Fruit fly (Drosophila melanogaster): ENCODE results near the gene CG12517.
A peak's percentile ranks its signal among the peaks of the same experiment; 100 is the strongest.

CG12517 gene

DNA sequence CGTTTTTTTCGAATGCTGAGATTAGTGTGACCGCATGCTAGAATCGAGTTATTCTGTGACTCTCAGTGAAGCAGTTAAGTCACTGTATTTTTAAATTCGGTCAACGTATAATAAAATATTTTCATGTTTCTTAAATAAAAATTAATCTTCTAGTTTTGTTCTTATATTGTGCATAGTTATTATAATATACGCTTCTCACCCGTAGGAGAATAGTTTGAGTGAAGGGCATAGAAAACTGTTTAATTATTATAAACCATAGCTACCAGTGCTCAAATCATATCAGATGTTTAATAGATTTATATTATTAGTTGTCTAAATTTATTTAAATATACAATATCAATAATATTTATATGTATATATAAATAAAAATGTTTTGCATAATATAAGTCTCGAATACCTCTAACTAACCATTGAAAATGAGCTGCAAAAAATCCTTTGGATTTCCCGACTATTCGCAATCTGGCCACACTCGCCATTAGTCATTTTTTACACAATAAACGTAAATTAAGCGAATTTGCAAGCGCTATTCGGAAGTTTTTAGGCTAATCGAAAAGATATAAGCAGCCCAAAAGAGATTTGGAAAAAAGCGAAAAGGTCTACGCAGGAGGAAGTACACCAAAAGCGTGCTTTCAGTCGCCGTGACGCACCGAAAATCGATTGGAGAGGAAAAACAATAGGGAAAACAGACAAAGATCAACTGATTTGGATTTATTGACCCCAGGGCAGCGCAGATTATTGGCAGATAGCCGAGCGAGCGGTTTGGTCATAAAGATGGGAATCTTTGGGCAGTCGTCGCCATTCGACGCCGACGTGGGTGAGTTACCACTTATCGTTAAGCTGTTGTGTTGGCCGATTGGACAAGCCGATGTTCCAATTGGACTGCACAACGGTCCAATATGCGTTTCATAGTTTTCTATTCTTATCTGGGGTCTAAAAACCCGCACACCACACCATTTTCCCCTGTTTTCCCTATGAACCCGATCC lies 11.6 kb upstream of the CG12517 start, which contains the start of the genes aurB and Stam (continued):
- TF ChIP-seq Sin3A (optimal IDR thresholded peaks at IDR 0.05) (peak; percentile 11), CG5180 (GFP tag; optimal IDR thresholded peaks at IDR 0.05) (no peak), da (GFP tag; optimal IDR thresholded peaks at IDR 0.05) (no peak), dpn (GFP tag; optimal IDR thresholded peaks at IDR 0.05) (peak in 1 of 2 experiments; percentile 43), pros (GFP tag; optimal IDR thresholded peaks at IDR 0.05) (no peak), pzg (GFP tag; optimal IDR thresholded peaks at IDR 0.05) (peak; percentile 30), CG6175 (GFP tag; IDR thresholded peaks at IDR 0.05) (no peak), CG15479 (GFP tag; optimal IDR thresholded peaks at IDR 0.05) (no peak), NC2β (GFP tag; optimal IDR thresholded peaks at IDR 0.05) (no peak), CG13296 (GFP tag; optimal IDR thresholded peaks at IDR 0.05) (peak; percentile 64), pita (GFP tag; optimal IDR thresholded peaks at IDR 0.05) (no peak), ERR (GFP tag; optimal IDR thresholded peaks at IDR 0.05) (no peak), CG1832 (GFP tag; optimal IDR thresholded peaks at IDR 0.05) (no peak), hbn (GFP tag; IDR thresholded peaks at IDR 0.05; ENCODE audit: partially characterized antibody) (no peak), yki (optimal IDR thresholded peaks at IDR 0.05) (no peak), jigr1 (GFP tag; IDR thresholded peaks at IDR 0.05) (no peak), unpg (GFP tag; optimal IDR thresholded peaks at IDR 0.05) (peak; percentile 67), CG3281 (GFP tag; optimal IDR thresholded peaks at IDR 0.05) (peak; percentile 61), ems (GFP tag; optimal IDR thresholded peaks at IDR 0.05) (no peak), CG10209 (GFP tag; optimal IDR thresholded peaks at IDR 0.05) (peak; percentile 49), grn (GFP tag; optimal IDR thresholded peaks at IDR 0.05) (peak; percentile 75), toy (GFP tag; IDR thresholded peaks at IDR 0.05) (no peak), NK7.1 (GFP tag; optimal IDR thresholded peaks at IDR 0.05) (no peak), cg (GFP tag; optimal IDR thresholded peaks at IDR 0.05) (no peak), Med (GFP tag) (peak; percentile 3), Ptx1 (GFP tag; IDR thresholded peaks at IDR 0.05) (peak; percentile 48; the same call in 1 of the 2 replicates), CG10431 (GFP tag; optimal IDR thresholded peaks at IDR 0.05) (no peak), CG8359 (GFP tag; optimal IDR thresholded peaks at IDR 0.05; ENCODE audit: borderline replicate concordance) (no peak), CG6791 (GFP tag; IDR thresholded peaks at IDR 0.05; ENCODE audit: partially characterized antibody) (no peak), CG12155 (GFP tag; optimal IDR thresholded peaks at IDR 0.05) (peak; percentile 24), Spps (tag; optimal IDR thresholded peaks at IDR 0.05) (no peak), CG1647 (GFP tag; optimal IDR thresholded peaks at IDR 0.05) (no peak), hb (GFP tag; IDR thresholded peaks at IDR 0.05; ENCODE audit: partially characterized antibody) (no peak), CG3065 (GFP tag; optimal IDR thresholded peaks at IDR 0.05) (peak; percentile 9), tna (GFP tag; IDR thresholded peaks at IDR 0.05; ENCODE audit: partially characterized antibody) (no peak), HmgZ (tag; optimal IDR thresholded peaks at IDR 0.05) (no peak), gt (GFP tag; IDR thresholded peaks at IDR 0.05) (no peak), CG9817 (tag; optimal IDR thresholded peaks at IDR 0.05) (peak; percentile 60), bab2 (GFP tag; optimal IDR thresholded peaks at IDR 0.05) (no peak), CG4282 (GFP tag; optimal IDR thresholded peaks at IDR 0.05) (no peak), D19B (GFP tag; optimal IDR thresholded peaks at IDR 0.05) (no peak), Antp (GFP tag; optimal IDR thresholded peaks at IDR 0.05) (no peak), vnd (GFP tag; IDR thresholded peaks at IDR 0.05; ENCODE audit: partially characterized antibody) (no peak), CG8765 (GFP tag; IDR thresholded peaks at IDR 0.05) (no peak), Hmr (GFP tag; optimal IDR thresholded peaks at IDR 0.05) (peak; percentile 55), Atf6 (GFP tag; IDR thresholded peaks at IDR 0.05) (no peak; the same call in 1 of the 2 replicates), CG17612 (GFP tag; IDR thresholded peaks at IDR 0.05) (no peak), CG9797 (GFP tag; optimal IDR thresholded peaks at IDR 0.05) (peak; percentile 48), Sox100B (GFP tag; optimal IDR thresholded peaks at IDR 0.05) (peak; percentile 65)

Measured in whole organism, embryonic.